Worm (Caenorhabditis elegans): ENCODE data around the gene ZK1307.4.

ce11 chrII:9619995-9620535 lies 31.5 kb downstream of the ZK1307.4 start:
- no peak for TF ChIP-seq nfyb-1 (GFP tag; IDR thresholded peaks at IDR 0.05)
- no peak for TF ChIP-seq bed-1 (GFP tag; IDR thresholded peaks at IDR 0.05)
- no peak for TF ChIP-seq dpl-1 (GFP tag; optimal IDR thresholded peaks at IDR 0.05)
- TF ChIP-seq zfh-2 (GFP tag; conservative IDR thresholded peaks at IDR 0.05), result peak; percentile 41; the same call in 1 of the 2 replicates
- TF ChIP-seq pha-4 (tag; optimal IDR thresholded peaks at IDR 0.05), result no peak
- no peak for TF ChIP-seq efl-1 (GFP tag; optimal IDR thresholded peaks at IDR 0.05)
- TF ChIP-seq lag-1 (GFP tag; IDR thresholded peaks at IDR 0.05), result no peak
- TF ChIP-seq F49E8.2 (tag; optimal IDR thresholded peaks at IDR 0.05; ENCODE audit: insufficient read depth), result no peak
- TF ChIP-seq C06A6.2 (GFP tag; conservative IDR thresholded peaks at IDR 0.05), result no peak
- no peak for TF ChIP-seq nhr-80 (tag; optimal IDR thresholded peaks at IDR 0.05)

Data from whole organism, young adult.